Worm (Caenorhabditis elegans): ENCODE data around the gene T25E12.6.

DNA sequence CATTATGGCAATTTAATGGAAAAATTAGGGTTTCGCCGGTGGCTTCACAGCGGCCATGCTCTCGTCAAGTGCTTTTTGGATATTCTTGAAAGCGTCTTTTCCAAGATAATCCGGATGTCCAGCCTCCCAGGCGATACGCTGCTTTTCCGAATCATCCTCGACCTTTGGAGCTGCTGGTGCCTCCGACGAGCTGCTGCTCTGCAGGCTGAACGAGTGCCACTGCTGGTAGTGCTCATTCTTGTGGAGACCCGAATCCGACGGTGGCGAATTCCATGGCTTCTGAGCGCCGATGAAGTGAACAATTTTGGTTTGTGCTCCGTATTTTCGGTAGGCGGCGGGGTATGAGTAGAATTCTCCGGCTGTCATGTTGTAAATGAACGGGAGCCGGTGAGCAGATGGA is 3.0 kb downstream of the T25E12.6 start:
- TF ChIP-seq nhr-76 (tag; optimal IDR thresholded peaks at IDR 0.05) (no peak), mab-5 (tag; optimal IDR thresholded peaks at IDR 0.05) (no peak), pha-4 (tag; optimal IDR thresholded peaks at IDR 0.05) (no peak)

Measured in whole organism, mixed stage, embryonic.